Fruit fly (Drosophila melanogaster) whole organism, adult: ENCODE results near the gene CG3792.

Source experiments
- CG12768 ChIP-seq: fragments of 200-800 bp; sonication (Bioruptor generic); optimal IDR thresholded peaks from 2 replicates; lab custom pipeline; 2017; ENCODE audit warnings: missing biosample characterization, missing genetic modification characterization, mild to moderate bottlenecking, moderate library complexity, missing genetic modification reagents
- Crg-1 ChIP-seq: fragments of 200-800 bp; sonication (Bioruptor generic); optimal IDR thresholded peaks from 2 replicates; lab custom pipeline; 2016; ENCODE audit warnings: missing biosample characterization, missing genetic modification characterization
- pad ChIP-seq: fragments of 200-800 bp; sonication (Bioruptor generic); optimal IDR thresholded peaks from 3 replicates; lab custom pipeline; 2017; ENCODE audit warnings: missing biosample characterization, missing genetic modification characterization, mild to moderate bottlenecking, moderate library complexity, missing genetic modification reagents

DNA sequence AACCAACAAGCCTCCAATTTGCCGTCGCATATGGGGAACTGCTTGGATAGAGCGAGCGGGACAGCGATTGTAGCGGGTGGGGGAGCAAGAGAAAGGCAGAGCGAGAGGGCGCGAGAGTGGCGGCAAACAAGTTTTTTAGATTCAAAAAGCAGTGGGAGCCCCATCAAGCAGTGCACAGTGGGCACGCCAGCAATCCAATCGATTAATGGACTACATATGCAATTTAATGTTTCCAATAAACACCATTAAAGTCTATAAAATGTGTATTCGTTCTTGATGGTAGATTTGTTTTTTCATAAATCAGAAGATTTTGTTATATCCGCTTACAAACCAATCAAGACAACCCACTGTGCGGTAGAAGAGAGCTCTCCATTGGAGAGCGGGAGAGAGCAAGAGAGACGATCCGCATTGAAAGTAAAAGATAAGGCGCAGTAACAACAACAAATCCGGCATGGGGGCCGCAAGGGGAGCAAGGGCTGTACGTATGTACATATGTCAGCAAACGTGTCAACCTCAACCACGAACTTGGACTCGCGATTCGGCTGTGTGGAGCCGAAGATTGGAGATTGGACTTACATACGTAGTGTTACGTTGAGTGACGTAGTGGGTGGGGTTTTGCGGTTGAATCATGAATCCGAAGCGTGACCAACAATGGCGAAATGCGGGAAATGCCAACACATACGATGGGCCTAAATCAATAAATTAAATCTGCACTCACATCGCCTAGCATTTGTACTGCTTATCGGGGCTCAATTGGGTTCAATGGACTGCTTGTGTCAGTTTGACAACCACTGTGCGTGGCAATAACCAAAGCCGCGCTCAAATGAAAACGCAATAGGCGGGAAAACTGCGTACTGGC, 20.5 kb downstream of the CG3792 start:
- TF ChIP-seq Crg-1 (GFP tag; lab: Kevin White, UChicago) (peak; percentile 79), CG12768 (GFP tag; lab: Kevin White, UChicago) (peak; percentile 93), pad (peak; percentile 95)
